Fruit fly (Drosophila melanogaster) whole organism: ENCODE data around the gene gb.

Experiments used
- CG8478 ChIP-seq: fragments of >200 bp; optimal IDR thresholded peaks from 2 replicates; lab custom pipeline; 2018; ENCODE audit warnings: inconsistent platforms
- Dll ChIP-seq: fragments of >200 bp; optimal IDR thresholded peaks from 2 replicates; lab custom pipeline; 2017
- EcR ChIP-seq, 2 experiments: fragments of >200 bp; optimal IDR thresholded peaks; 2 replicates each; lab custom pipeline; 2017; ENCODE audit warnings: missing biosample characterization in 2 of 2, missing genetic modification characterization in 2 of 2, missing genetic modification reagents in 2 of 2
- pan ChIP-seq: fragments of >200 bp; optimal IDR thresholded peaks from 2 replicates; lab custom pipeline; 2017
- psq ChIP-seq: fragments of >200 bp; optimal IDR thresholded peaks from 2 replicates; lab custom pipeline; 2017
- usp ChIP-seq: fragments of >200 bp; optimal IDR thresholded peaks from 2 replicates; lab custom pipeline; 2017; ENCODE audit warnings: missing biosample characterization, missing genetic modification characterization, mixed read lengths

dm6 chr3R:27133992-27134391 is 21.9 kb upstream of the gb start:
- TF ChIP-seq pan (lab: Kevin White, UChicago) (no peak), psq (lab: Kevin White, UChicago) (no peak), CG8478 (lab: Kevin White, UChicago) (no peak), usp (GFP tag; lab: Kevin White, UChicago) (no peak), EcR (GFP tag; optimal IDR thresholded peaks at IDR 0.05; lab: Kevin White, UChicago) (no peak), Dll (lab: Kevin White, UChicago) (no peak)
